Worm (Caenorhabditis elegans): ENCODE measurements around the gene C04E7.5.

C04E7.5 gene

ce11 chrX:404597-404996 is 44.0 kb downstream of the C04E7.5 start, which contains the start of gene R04A9.1:
R04A9.1 (plus strand) TSS chrX:404897.
- TF ChIP-seq aptf-3 (GFP tag; IDR thresholded peaks at IDR 0.05): no peak
- no peak for TF ChIP-seq F37B4.10 (GFP tag; IDR thresholded peaks at IDR 0.05)
- no peak for TF ChIP-seq B0035.1 (tag; optimal IDR thresholded peaks at IDR 0.05)
- TF ChIP-seq F57A8.1 (GFP tag; optimal IDR thresholded peaks at IDR 0.05): no peak
- no peak for TF ChIP-seq Y56A3A.18 (GFP tag; IDR thresholded peaks at IDR 0.05)
- TF ChIP-seq madf-8 (GFP tag; conservative IDR thresholded peaks at IDR 0.05): no peak
- TF ChIP-seq Y53G8AR.9 (GFP tag; conservative IDR thresholded peaks at IDR 0.05): no peak
- TF ChIP-seq dpl-1 (GFP tag; optimal IDR thresholded peaks at IDR 0.05): no peak
- no peak for TF ChIP-seq ztf-25 (GFP tag; IDR thresholded peaks at IDR 0.05)
- TF ChIP-seq fkh-3 (tag; optimal IDR thresholded peaks at IDR 0.05): no peak

- TF ChIP-seq nhr-120 (GFP tag; IDR thresholded peaks at IDR 0.05) (0 out of 2 replicates have a peak, but pooled peaks have one; percentile 50), F23B12.7 (tag; optimal IDR thresholded peaks at IDR 0.05; ENCODE audit: insufficient read depth) (peak; percentile 58), F52B5.7 (tag; optimal IDR thresholded peaks at IDR 0.05) (peak; percentile 33), bed-2 (GFP tag; IDR thresholded peaks at IDR 0.05) (peak; percentile 71; the same call in 1 of the 2 replicates), Y95B8A.8 (GFP tag; IDR thresholded peaks at IDR 0.05) (peak; percentile 38; the same call in 1 of the 2 replicates), athp-1 (tag; optimal IDR thresholded peaks at IDR 0.05) (peak; percentile 64), rcor-1 (GFP tag; IDR thresholded peaks at IDR 0.05) (peak; percentile 76), ceh-27 (GFP tag; optimal IDR thresholded peaks at IDR 0.05) (peak; percentile 92), ceh-58 (GFP tag; IDR thresholded peaks at IDR 0.05) (no peak), K11D2.4 (GFP tag; IDR thresholded peaks at IDR 0.05) (peak; percentile 89), mxl-1 (tag; optimal IDR thresholded peaks at IDR 0.05) (peak; percentile 89), Y79H2A.3 (GFP tag; conservative IDR thresholded peaks at IDR 0.05) (no peak), let-526 (GFP tag; IDR thresholded peaks at IDR 0.05) (peak; percentile 27; the same call in 1 of the 2 replicates), F55B11.4 (tag; optimal IDR thresholded peaks at IDR 0.05; ENCODE audit: borderline replicate concordance, insufficient read depth) (no peak), snpc-1.1 (tag; optimal IDR thresholded peaks at IDR 0.05; ENCODE audit: insufficient read depth) (no peak), madf-6 (GFP tag; IDR thresholded peaks at IDR 0.05) (peak; percentile 28; the same call in 1 of the 2 replicates), chd-7 (tag; optimal IDR thresholded peaks at IDR 0.05) (peak; percentile 89), Y53F4B.3 (GFP tag; IDR thresholded peaks at IDR 0.05) (no peak), sea-2 (GFP tag; IDR thresholded peaks at IDR 0.05) (0 out of 2 replicates have a peak, but pooled peaks have one; percentile 48), lin-54 (GFP tag; optimal IDR thresholded peaks at IDR 0.05) (peak; percentile 68), dpl-1 (GFP tag; optimal IDR thresholded peaks at IDR 0.05) (no peak), madf-10 (tag; optimal IDR thresholded peaks at IDR 0.05) (peak; percentile 91), nhr-90 (tag; optimal IDR thresholded peaks at IDR 0.05) (peak; percentile 83), lir-1 (GFP tag; conservative IDR thresholded peaks at IDR 0.05) (0 out of 2 replicates have a peak, but pooled peaks have one; percentile 18), ztf-28 (GFP tag; IDR thresholded peaks at IDR 0.05) (peak; percentile 39; the same call in 1 of the 2 replicates), Y67H2A.10 (GFP tag; conservative IDR thresholded peaks at IDR 0.05) (no peak), dox-1 (GFP tag; IDR thresholded peaks at IDR 0.05) (peak; percentile 96), bed-1 (GFP tag; IDR thresholded peaks at IDR 0.05) (0 out of 2 replicates have a peak, but pooled peaks have one; percentile 8), attf-3 (GFP tag; conservative IDR thresholded peaks at IDR 0.05) (peak; percentile 29; the same call in 1 of the 2 replicates), ztf-22 (GFP tag; optimal IDR thresholded peaks at IDR 0.05) (peak; percentile 32), ceh-79 (tag; optimal IDR thresholded peaks at IDR 0.05) (peak; percentile 67), him-1 (tag; optimal IDR thresholded peaks at IDR 0.05) (peak; percentile 83), ekl-4 (GFP tag; IDR thresholded peaks at IDR 0.05) (peak; percentile 50; the same call in 1 of the 2 replicates), ZK185.1 (tag; optimal IDR thresholded peaks at IDR 0.05; ENCODE audit: poor library complexity, severe bottlenecking) (peak; percentile 90), sptf-2 (GFP tag; optimal IDR thresholded peaks at IDR 0.05) (no peak), let-607 (tag; optimal IDR thresholded peaks at IDR 0.05) (peak in 1 of 2 experiments; percentile 85), nfya-2 (GFP tag; IDR thresholded peaks at IDR 0.05) (no peak)
Measured at ce11 chrX:410073-410572, 49.5 kb downstream of the C04E7.5 start.

Data from whole organism, young adult.